Worm (Caenorhabditis elegans) whole organism, L2 larva: Measurements from ENCODE around the gene sucl-2.

ENCODE experiments used
- C34F6.9 ChIP-seq: fragments of 150-350 bp; optimal IDR thresholded peaks from 2 replicates; lab custom pipeline; 2014; ENCODE audit warnings: missing biosample characterization, missing genetic modification characterization
- F13H6.1 ChIP-seq: sonication (generic microtip); optimal IDR thresholded peaks from 2 replicates; lab custom pipeline; 2016; ENCODE audit warnings: missing genetic modification characterization, missing compliant biosample characterization
- Y55F3AM.14 ChIP-seq: fragments of 200-800 bp; sonication (Bioruptor generic); optimal IDR thresholded peaks from 2 replicates; lab custom pipeline; 2018; ENCODE audit warnings: mild to moderate bottlenecking, missing genetic modification characterization, missing compliant biosample characterization
- ZK546.5 ChIP-seq: sonication (generic microtip); optimal IDR thresholded peaks from 2 replicates; lab custom pipeline; 2017; ENCODE audit warnings: missing biosample characterization, missing genetic modification characterization
- alr-1 ChIP-seq: fragments of 150-350 bp; optimal IDR thresholded peaks from 2 replicates; lab custom pipeline; 2014; ENCODE audit warnings: missing biosample characterization, missing genetic modification characterization
- aly-2 ChIP-seq: fragments of 150-350 bp; optimal IDR thresholded peaks from 2 replicates; lab custom pipeline; 2014; ENCODE audit warnings: missing biosample characterization, missing genetic modification characterization
- ama-1 ChIP-seq: fragments of 150-350 bp; optimal IDR thresholded peaks from 2 replicates; lab custom pipeline; 2018; ENCODE audit warnings: inconsistent platforms
- blmp-1 ChIP-seq: sonication (generic microtip); optimal IDR thresholded peaks from 2 replicates; lab custom pipeline; 2017; ENCODE audit warnings: missing genetic modification characterization, mild to moderate bottlenecking, missing compliant biosample characterization, antibody characterized with exemption, moderate library complexity; ENCODE audit not compliant: insufficient read depth
- ceh-82 ChIP-seq: fragments of 150-350 bp; optimal IDR thresholded peaks from 2 replicates; lab custom pipeline; 2014; ENCODE audit warnings: missing biosample characterization, missing genetic modification characterization
- dmd-4 ChIP-seq: sonication (generic microtip); optimal IDR thresholded peaks from 2 replicates; lab custom pipeline; 2017; ENCODE audit warnings: missing biosample characterization, missing genetic modification characterization
- egl-27 ChIP-seq: sonication (generic microtip); optimal IDR thresholded peaks from 3 replicates; lab custom pipeline; 2017; ENCODE audit warnings: missing biosample characterization, missing genetic modification reagents, missing genetic modification characterization
- elt-1 ChIP-seq: fragments of 150-350 bp; optimal IDR thresholded peaks from 2 replicates; lab custom pipeline; 2014; ENCODE audit warnings: missing biosample characterization, missing genetic modification characterization
- fos-1 ChIP-seq: fragments of 150-350 bp; optimal IDR thresholded peaks from 2 replicates; lab custom pipeline; 2014; ENCODE audit warnings: missing biosample characterization, missing genetic modification characterization
- gmeb-1 ChIP-seq: fragments of 150-350 bp; optimal IDR thresholded peaks from 2 replicates; lab custom pipeline; 2014; ENCODE audit warnings: missing biosample characterization, missing genetic modification characterization
- lin-11 ChIP-seq: fragments of 150-350 bp; sonication (generic microtip); optimal IDR thresholded peaks from 2 replicates; lab custom pipeline; 2014; ENCODE audit warnings: missing biosample characterization, missing genetic modification characterization, inconsistent platforms, mixed read lengths
- lin-13 ChIP-seq: fragments of 150-350 bp; optimal IDR thresholded peaks from 2 replicates; lab custom pipeline; 2014; ENCODE audit warnings: missing biosample characterization, missing genetic modification reagents, missing genetic modification characterization
- lin-39 ChIP-seq: fragments of 150-350 bp; optimal IDR thresholded peaks from 2 replicates; lab custom pipeline; 2014; ENCODE audit warnings: missing biosample characterization, missing genetic modification reagents, missing genetic modification characterization
- lsy-2 ChIP-seq, 2 experiments: fragments of 150-350 bp in 1 of 2; sonication (generic microtip) in 1 of 2; optimal IDR thresholded peaks; 2 replicates each; lab custom pipeline; 2014 to 2017; ENCODE audit warnings: missing biosample characterization in 2 of 2, missing genetic modification characterization in 2 of 2
- mab-5 ChIP-seq: fragments of 150-350 bp; optimal IDR thresholded peaks from 2 replicates; lab custom pipeline; 2014; ENCODE audit warnings: missing biosample characterization, missing genetic modification characterization
- mbf-1 ChIP-seq: sonication (generic microtip); optimal IDR thresholded peaks from 2 replicates; lab custom pipeline; 2017; ENCODE audit warnings: missing biosample characterization, missing genetic modification characterization
- nhr-10 ChIP-seq: sonication (generic microtip); optimal IDR thresholded peaks from 2 replicates; lab custom pipeline; 2017; ENCODE audit warnings: missing biosample characterization, missing genetic modification characterization
- nhr-129 ChIP-seq: fragments of 150-350 bp; optimal IDR thresholded peaks from 2 replicates; lab custom pipeline; 2014; ENCODE audit warnings: missing biosample characterization, missing genetic modification characterization
- nhr-21 ChIP-seq: fragments of 150-350 bp; optimal IDR thresholded peaks from 2 replicates; lab custom pipeline; 2014; ENCODE audit warnings: missing biosample characterization, missing genetic modification characterization
- nhr-23 ChIP-seq: fragments of 150-350 bp; optimal IDR thresholded peaks from 2 replicates; lab custom pipeline; 2014; ENCODE audit warnings: missing biosample characterization, missing genetic modification reagents, missing genetic modification characterization
- nhr-25 ChIP-seq: fragments of 150-350 bp; sonication (generic microtip); optimal IDR thresholded peaks from 3 replicates; lab custom pipeline; 2014; ENCODE audit warnings: missing biosample characterization, missing genetic modification characterization
- nhr-77 ChIP-seq: fragments of 150-350 bp; optimal IDR thresholded peaks from 2 replicates; lab custom pipeline; 2014; ENCODE audit warnings: missing biosample characterization, missing genetic modification characterization
- peb-1 ChIP-seq: fragments of 150-350 bp; optimal IDR thresholded peaks from 2 replicates; lab custom pipeline; 2014; ENCODE audit warnings: missing biosample characterization, missing genetic modification characterization
- skn-1 ChIP-seq: sonication (generic microtip); optimal IDR thresholded peaks from 2 replicates; lab custom pipeline; 2017; ENCODE audit warnings: missing biosample characterization, missing genetic modification characterization
- sma-9 ChIP-seq, 2 experiments: fragments of 150-350 bp in 1 of 2; sonication (generic microtip) in 1 of 2; optimal IDR thresholded peaks; 2 replicates each; lab custom pipeline; 2014 to 2016; ENCODE audit warnings: missing genetic modification characterization in 2 of 2, mild to moderate bottlenecking in 1 of 2, missing biosample characterization in 1 of 2, missing compliant biosample characterization in 1 of 2, missing genetic modification reagents in 1 of 2, moderate library complexity in 1 of 2
- snpc-4 ChIP-seq: fragments of 150-350 bp; optimal IDR thresholded peaks from 2 replicates; lab custom pipeline; 2014; ENCODE audit warnings: missing biosample characterization, missing genetic modification characterization
- unc-39 ChIP-seq: fragments of 150-350 bp; optimal IDR thresholded peaks from 2 replicates; lab custom pipeline; 2014; ENCODE audit warnings: missing biosample characterization, missing genetic modification characterization
- unc-55 ChIP-seq: fragments of 150-350 bp; sonication (generic microtip); optimal IDR thresholded peaks from 3 replicates; lab custom pipeline; 2014; ENCODE audit warnings: missing biosample characterization, missing genetic modification reagents, missing genetic modification characterization
- zag-1 ChIP-seq: fragments of 150-350 bp; optimal IDR thresholded peaks from 2 replicates; lab custom pipeline; 2014; ENCODE audit warnings: missing biosample characterization, missing genetic modification characterization
- ztf-1 ChIP-seq: fragments of 200-800 bp; sonication (Bioruptor generic); conservative IDR thresholded peaks from 2 replicates; pipeline ENCODE4 v1.3.6; 2022; ENCODE audit warnings: missing genetic modification characterization, missing compliant biosample characterization
- ztf-11 ChIP-seq: sonication (generic microtip); optimal IDR thresholded peaks from 2 replicates; lab custom pipeline; 2017; ENCODE audit warnings: missing biosample characterization, missing genetic modification characterization
- ztf-4 ChIP-seq: fragments of 150-350 bp; optimal IDR thresholded peaks from 2 replicates; lab custom pipeline; 2014; ENCODE audit warnings: missing biosample characterization, missing genetic modification characterization

sucl-2 gene

DNA sequence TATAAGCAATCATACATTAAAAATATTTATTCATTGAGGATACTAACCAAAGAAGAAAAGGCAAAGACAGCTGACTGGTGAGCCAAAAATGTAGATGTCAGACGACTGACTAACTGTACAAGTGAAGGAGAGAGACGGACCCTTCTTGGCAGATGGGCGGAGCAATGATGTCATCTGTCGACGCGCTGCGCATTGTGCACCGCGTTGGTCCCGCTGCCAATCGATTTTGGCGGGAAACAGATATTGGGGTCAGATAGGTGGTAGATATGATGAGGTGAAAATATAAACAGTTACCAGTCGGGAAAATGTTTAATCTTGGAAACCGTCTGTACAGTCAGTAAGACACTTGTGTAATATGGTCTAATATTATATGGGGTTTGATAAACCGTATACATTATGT lies 31.3 kb downstream of the sucl-2 start, which contains the start of gene T24C4.2:
T24C4.2 (minus strand) TSS at position 101 of the 400 bp plus-strand sequence.
- no peak for TF ChIP-seq nhr-129 (tag; lab: Kevin White, UChicago)
- no peak for TF ChIP-seq mab-5 (tag; lab: Kevin White, UChicago)
- TF ChIP-seq ama-1 (lab: Kevin White, UChicago): no peak
- TF ChIP-seq F13H6.1 (tag; lab: Kevin White, UChicago): no peak
- TF ChIP-seq aly-2 (tag; lab: Kevin White, UChicago): no peak
- TF ChIP-seq alr-1: no peak
- no peak for TF ChIP-seq lin-11 (tag; lab: Kevin White, UChicago)
- no peak for TF ChIP-seq gmeb-1 (tag; lab: Kevin White, UChicago)
- TF ChIP-seq dmd-4 (tag; lab: Kevin White, UChicago): no peak
- no peak for TF ChIP-seq lin-13 (GFP tag; lab: Kevin White, UChicago)
- no peak for TF ChIP-seq snpc-4
- no peak for TF ChIP-seq unc-39 (tag; lab: Kevin White, UChicago)
- TF ChIP-seq zag-1: no peak
- TF ChIP-seq nhr-23 (tag; lab: Kevin White, UChicago): no peak
- no peak for TF ChIP-seq C34F6.9 (tag; lab: Kevin White, UChicago)

DNA sequence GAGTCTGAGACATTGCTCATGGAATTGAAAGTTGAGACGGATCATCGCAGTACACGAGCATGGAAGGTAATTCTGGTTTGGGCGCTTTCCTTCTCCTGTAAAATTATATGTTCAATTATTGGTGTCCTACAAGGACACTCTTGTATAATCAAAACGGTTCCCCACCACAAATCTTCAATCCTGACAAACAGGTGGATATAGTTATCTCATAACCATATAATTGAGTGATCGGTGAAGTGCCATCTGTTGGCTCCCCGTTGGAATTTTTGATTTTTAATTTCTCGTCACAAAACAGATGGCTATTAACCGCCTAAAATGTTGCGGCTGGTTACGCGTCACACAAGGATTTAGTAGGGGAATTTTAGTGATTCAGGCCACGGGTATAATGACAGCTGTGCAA lies 32.3 kb downstream of the sucl-2 start:
- TF ChIP-seq sma-9 (GFP tag; optimal IDR thresholded peaks at IDR 0.05; lab: Kevin White, UChicago) (no peak), sma-9 (tag; optimal IDR thresholded peaks at IDR 0.05; lab: Kevin White, UChicago) (no peak), nhr-77 (tag; lab: Kevin White, UChicago) (no peak), elt-1 (tag; lab: Kevin White, UChicago) (no peak), nhr-25 (tag; lab: Kevin White, UChicago) (no peak), mab-5 (tag; lab: Kevin White, UChicago) (no peak), ceh-82 (tag; lab: Kevin White, UChicago) (no peak), dmd-4 (tag; lab: Kevin White, UChicago) (no peak), ztf-4 (tag; lab: Kevin White, UChicago) (no peak), blmp-1 (no peak), lin-39 (tag; lab: Kevin White, UChicago) (no peak), C34F6.9 (tag; lab: Kevin White, UChicago) (no peak), peb-1 (tag; lab: Kevin White, UChicago) (no peak), mbf-1 (tag; lab: Kevin White, UChicago) (no peak), lin-11 (tag; lab: Kevin White, UChicago) (no peak), alr-1 (no peak), lsy-2 (tag; optimal IDR thresholded peaks at IDR 0.05; lab: Kevin White, UChicago) (no peak), lin-13 (GFP tag; lab: Kevin White, UChicago) (no peak)
- TF ChIP-seq, all 48 proteins: peak for 0

DNA sequence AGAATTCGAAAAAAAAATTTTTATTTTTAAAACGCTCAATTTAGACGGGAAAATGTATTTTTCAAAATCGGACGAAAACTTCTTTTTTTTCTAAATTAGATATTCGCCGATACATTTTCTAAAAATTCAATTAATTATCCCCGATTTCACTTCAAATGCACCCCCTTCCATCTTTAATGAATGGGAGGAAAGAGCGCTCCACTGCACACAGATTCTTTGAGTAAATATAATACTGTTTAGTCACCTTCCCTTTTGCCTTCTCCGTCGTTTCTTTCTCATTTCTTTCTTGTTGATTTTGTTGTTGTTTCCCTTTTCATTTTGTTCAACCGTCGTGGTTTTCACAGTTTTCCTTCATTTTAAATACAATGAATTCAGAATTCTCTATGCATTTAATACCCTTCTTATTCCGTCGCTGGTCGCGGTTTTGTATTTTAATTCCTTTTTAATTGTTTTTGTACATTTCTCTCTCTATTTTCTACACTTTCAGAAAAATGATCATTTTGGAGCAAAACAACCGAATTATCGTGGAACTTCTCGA lies 39.3 kb downstream of the sucl-2 start, which contains the start of gene arx-4:
arx-4 (plus strand) TSS at position 488 of the 538 bp plus-strand sequence.
- no peak for TF ChIP-seq aly-2 (tag; lab: Kevin White, UChicago)
- peak; percentile 29 for TF ChIP-seq C34F6.9 (tag; lab: Kevin White, UChicago)
- no peak for TF ChIP-seq nhr-10
- TF ChIP-seq ceh-82 (tag; lab: Kevin White, UChicago): no peak
- TF ChIP-seq fos-1: peak; percentile 55
- no peak for TF ChIP-seq blmp-1
- TF ChIP-seq unc-55: peak; percentile 39
- TF ChIP-seq nhr-21 (tag; lab: Kevin White, UChicago): no peak
- no peak for TF ChIP-seq Y55F3AM.14 (GFP tag; lab: Kevin White, UChicago)
- no peak for TF ChIP-seq dmd-4 (tag; lab: Kevin White, UChicago)
- no peak for TF ChIP-seq egl-27 (tag; lab: Kevin White, UChicago)

DNA sequence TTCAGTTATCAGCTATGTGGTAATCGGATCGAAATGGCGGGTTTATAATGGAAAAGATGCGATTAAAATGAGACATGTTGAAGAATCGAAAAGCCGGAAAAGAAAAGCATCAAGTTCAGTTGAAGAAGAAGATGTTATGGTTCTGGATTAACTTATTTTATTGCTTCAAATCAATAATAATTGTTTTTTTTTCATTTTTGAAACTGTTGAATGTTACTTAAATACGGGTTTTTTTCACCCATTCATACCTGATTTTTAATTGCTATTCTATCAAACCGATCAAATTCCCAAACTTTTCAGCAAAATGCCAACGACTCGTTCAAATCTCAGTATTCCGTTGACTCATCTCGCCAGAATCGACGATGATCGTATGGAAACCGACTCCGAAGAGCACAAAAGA lies 41.3 kb downstream of the sucl-2 start, which contains the start of gene exos-4.2:
exos-4.2 (plus strand) TSS at position 301 of the 400 bp plus-strand sequence.
- TF ChIP-seq ZK546.5: no peak
- no peak for TF ChIP-seq blmp-1
- no peak for TF ChIP-seq lin-13 (GFP tag; lab: Kevin White, UChicago)
- TF ChIP-seq ztf-1 (GFP tag; lab: Robert Waterston, UW): no peak
- TF ChIP-seq mab-5 (tag; lab: Kevin White, UChicago): no peak
- no peak for TF ChIP-seq unc-55
- TF ChIP-seq dmd-4 (tag; lab: Kevin White, UChicago): no peak
- TF ChIP-seq ztf-11: no peak
- TF ChIP-seq peb-1 (tag; lab: Kevin White, UChicago): no peak
- no peak for TF ChIP-seq nhr-129 (tag; lab: Kevin White, UChicago)
- no peak for TF ChIP-seq nhr-77 (tag; lab: Kevin White, UChicago)
- no peak for TF ChIP-seq nhr-10
- no peak for TF ChIP-seq Y55F3AM.14 (GFP tag; lab: Kevin White, UChicago)
- TF ChIP-seq skn-1 (tag; lab: Kevin White, UChicago): no peak
- TF ChIP-seq ama-1 (lab: Kevin White, UChicago): no peak
- no peak for TF ChIP-seq egl-27 (tag; lab: Kevin White, UChicago)
